Worm (Caenorhabditis elegans): ENCODE data around the gene F58G11.4.

F58G11.4 gene

ce11 chrV:13649730-13650349 is 22.5 kb upstream of the F58G11.4 start, which contains the start of gene H37A05.4:
TSS of gene H37A05.4 (minus strand) at chrV:13649780.
- peak; percentile 7 for TF ChIP-seq tbx-2 (tag; optimal IDR thresholded peaks at IDR 0.05)
- peak; percentile 73 for TF ChIP-seq lsy-12 (tag; optimal IDR thresholded peaks at IDR 0.05)
- TF ChIP-seq nhr-23 (tag; optimal IDR thresholded peaks at IDR 0.05) = peak; percentile 35
- TF ChIP-seq nhr-43 (tag; optimal IDR thresholded peaks at IDR 0.05; ENCODE audit: poor library complexity, severe bottlenecking) = peak; percentile 94
- TF ChIP-seq elt-2 (tag; optimal IDR thresholded peaks at IDR 0.05) = peak; percentile 40
- peak; percentile 33 for TF ChIP-seq ama-1 (optimal IDR thresholded peaks at IDR 0.05)
- no peak for TF ChIP-seq unc-62 (GFP tag; optimal IDR thresholded peaks at IDR 0.05)
- no peak for TF ChIP-seq ztf-11 (tag; optimal IDR thresholded peaks at IDR 0.05)
- TF ChIP-seq aly-2 (tag; optimal IDR thresholded peaks at IDR 0.05) = peak; percentile 18

ce11 chrV:13650800-13651199 is 21.6 kb upstream of the F58G11.4 start:
- TF ChIP-seq eor-1 (tag; optimal IDR thresholded peaks at IDR 0.05) (no peak), skn-1 (tag; optimal IDR thresholded peaks at IDR 0.05) (no peak), ZK546.5 (tag; optimal IDR thresholded peaks at IDR 0.05) (no peak), unc-62 (GFP tag; optimal IDR thresholded peaks at IDR 0.05) (no peak), nhr-67 (tag; optimal IDR thresholded peaks at IDR 0.05) (no peak), nhr-237 (tag; optimal IDR thresholded peaks at IDR 0.05) (no peak), fkh-2 (tag; optimal IDR thresholded peaks at IDR 0.05) (no peak), lsy-12 (tag; optimal IDR thresholded peaks at IDR 0.05) (no peak), fos-1 (tag; optimal IDR thresholded peaks at IDR 0.05) (no peak), elt-1 (tag; optimal IDR thresholded peaks at IDR 0.05) (no peak), ztf-4 (tag; optimal IDR thresholded peaks at IDR 0.05) (no peak), nhr-77 (tag; optimal IDR thresholded peaks at IDR 0.05) (no peak), nhr-23 (tag; optimal IDR thresholded peaks at IDR 0.05) (no peak), ztf-11 (tag; optimal IDR thresholded peaks at IDR 0.05) (no peak), tbx-2 (tag; optimal IDR thresholded peaks at IDR 0.05) (no peak), daf-12 (tag; optimal IDR thresholded peaks at IDR 0.05) (no peak), jun-1 (tag; optimal IDR thresholded peaks at IDR 0.05) (no peak), nhr-28 (tag; optimal IDR thresholded peaks at IDR 0.05) (no peak), nhr-76 (tag; optimal IDR thresholded peaks at IDR 0.05) (no peak), nfya-1 (tag; optimal IDR thresholded peaks at IDR 0.05; ENCODE audit: insufficient read depth) (no peak)

- TF ChIP-seq elt-2 (tag; optimal IDR thresholded peaks at IDR 0.05) = peak; percentile 4
- no peak for TF ChIP-seq nhr-25 (tag; optimal IDR thresholded peaks at IDR 0.05)
- TF ChIP-seq egl-27 (tag; optimal IDR thresholded peaks at IDR 0.05) = no peak
- no peak for TF ChIP-seq nhr-11 (tag; optimal IDR thresholded peaks at IDR 0.05)
- TF ChIP-seq nhr-12 (tag; optimal IDR thresholded peaks at IDR 0.05) = no peak
- no peak for TF ChIP-seq skn-1 (tag; optimal IDR thresholded peaks at IDR 0.05)
- TF ChIP-seq unc-39 (tag; optimal IDR thresholded peaks at IDR 0.05) = no peak
- no peak for TF ChIP-seq egl-5 (tag; optimal IDR thresholded peaks at IDR 0.05)
- TF ChIP-seq nhr-43 (tag; optimal IDR thresholded peaks at IDR 0.05; ENCODE audit: poor library complexity, severe bottlenecking) = peak; percentile 55
Observed at ce11 chrV:13652322-13652721, 20.1 kb upstream of the F58G11.4 start.

DNA sequence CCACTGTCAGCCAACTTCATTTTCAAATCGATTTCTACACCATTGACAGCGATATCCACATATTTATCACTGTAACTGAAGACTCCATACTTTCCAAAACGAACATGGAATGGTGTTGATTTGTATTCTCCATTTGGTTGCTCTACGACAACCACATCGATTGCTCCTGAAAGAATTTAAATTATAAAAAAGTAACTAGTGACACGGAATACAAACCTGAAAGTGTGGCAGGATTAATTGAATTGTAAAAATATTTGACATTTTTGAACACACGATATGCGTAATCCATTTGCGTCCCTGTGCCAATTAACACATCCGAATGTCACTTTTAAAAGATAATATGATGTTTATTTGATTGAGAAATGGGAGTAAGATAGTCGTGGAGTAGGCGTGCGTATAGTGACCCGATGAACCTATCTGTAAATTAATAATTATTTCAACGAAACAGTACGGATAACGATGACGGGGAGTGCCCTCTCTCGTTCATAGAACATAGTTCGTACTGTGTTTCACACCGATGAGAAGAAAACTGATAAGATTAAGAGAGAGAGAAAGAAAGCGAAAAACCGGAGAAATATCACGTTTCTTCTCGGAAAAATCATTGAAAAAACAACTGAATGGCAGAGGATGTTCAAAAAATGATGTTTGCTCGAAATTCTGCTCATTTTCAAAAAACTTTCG is 18.5 kb upstream of the F58G11.4 start, which contains the start of gene lpin-1:
TSS of gene lpin-1 (minus strand) at position 417 of the 681 bp plus-strand sequence.
- TF ChIP-seq nhr-23 (tag; optimal IDR thresholded peaks at IDR 0.05) = peak; percentile 32
- TF ChIP-seq nhr-25 (tag; optimal IDR thresholded peaks at IDR 0.05) = peak; percentile 19
- TF ChIP-seq lsy-12 (tag; optimal IDR thresholded peaks at IDR 0.05) = peak; percentile 11
- TF ChIP-seq daf-12 (tag; optimal IDR thresholded peaks at IDR 0.05) = no peak
- TF ChIP-seq pqm-1 (tag; optimal IDR thresholded peaks at IDR 0.05) = peak; percentile 79
- no peak for TF ChIP-seq unc-62 (GFP tag; optimal IDR thresholded peaks at IDR 0.05)
- TF ChIP-seq aly-2 (tag; optimal IDR thresholded peaks at IDR 0.05) = no peak
- peak; percentile 0 for TF ChIP-seq nhr-43 (tag; optimal IDR thresholded peaks at IDR 0.05; ENCODE audit: poor library complexity, severe bottlenecking)
- peak; percentile 72 for TF ChIP-seq elt-2 (tag; optimal IDR thresholded peaks at IDR 0.05)

ce11 chrV:13654394-13654792 is 18.0 kb upstream of the F58G11.4 start:
- TF ChIP-seq pha-4 (tag; optimal IDR thresholded peaks at IDR 0.05) = peak; percentile 1
- TF ChIP-seq nhr-43 (tag; optimal IDR thresholded peaks at IDR 0.05; ENCODE audit: poor library complexity, severe bottlenecking) = peak; percentile 34
- TF ChIP-seq ceh-28 (tag; optimal IDR thresholded peaks at IDR 0.05) = no peak
- TF ChIP-seq unc-39 (tag; optimal IDR thresholded peaks at IDR 0.05) = no peak
- TF ChIP-seq lin-39 (tag; optimal IDR thresholded peaks at IDR 0.05) = no peak
- no peak for TF ChIP-seq egl-27 (tag; optimal IDR thresholded peaks at IDR 0.05)
- TF ChIP-seq sea-2 (GFP tag; optimal IDR thresholded peaks at IDR 0.05) = no peak
- no peak for TF ChIP-seq mdl-1 (tag; optimal IDR thresholded peaks at IDR 0.05)
- no peak for TF ChIP-seq ZK546.5 (tag; optimal IDR thresholded peaks at IDR 0.05)
- TF ChIP-seq fkh-10 (GFP tag; optimal IDR thresholded peaks at IDR 0.05) = no peak
- TF ChIP-seq ama-1 (optimal IDR thresholded peaks at IDR 0.05) = peak; percentile 70

Measured in whole organism, L3 larva.